Worm (Caenorhabditis elegans) whole organism, L3 larva: Measurements from ENCODE around the gene hog-1.

Experiments used
- R02D3.7 ChIP-seq: fragments of 150-350 bp; optimal IDR thresholded peaks from 2 replicates; lab custom pipeline; 2014; ENCODE audit warnings: missing biosample characterization, missing genetic modification characterization
- ZK546.5 ChIP-seq: sonication (generic microtip); optimal IDR thresholded peaks from 2 replicates; lab custom pipeline; 2017; ENCODE audit warnings: missing biosample characterization, missing genetic modification characterization
- aly-2 ChIP-seq: fragments of 150-350 bp; optimal IDR thresholded peaks from 2 replicates; lab custom pipeline; 2014; ENCODE audit warnings: missing biosample characterization, missing genetic modification characterization
- ama-1 ChIP-seq: fragments of 150-350 bp; optimal IDR thresholded peaks from 2 replicates; lab custom pipeline; 2018
- ceh-16 ChIP-seq: sonication (generic microtip); optimal IDR thresholded peaks from 2 replicates; lab custom pipeline; 2017; ENCODE audit warnings: missing biosample characterization, missing genetic modification characterization
- ceh-28 ChIP-seq: fragments of 150-350 bp; optimal IDR thresholded peaks from 2 replicates; lab custom pipeline; 2014; ENCODE audit warnings: missing biosample characterization, missing genetic modification reagents, missing genetic modification characterization
- ceh-82 ChIP-seq: fragments of 150-350 bp; optimal IDR thresholded peaks from 2 replicates; lab custom pipeline; 2014; ENCODE audit warnings: missing biosample characterization, missing genetic modification characterization
- ceh-9 ChIP-seq: sonication (generic microtip); optimal IDR thresholded peaks from 2 replicates; lab custom pipeline; 2018; ENCODE audit warnings: missing biosample characterization, missing genetic modification characterization
- daf-12 ChIP-seq: fragments of 150-350 bp; optimal IDR thresholded peaks from 2 replicates; lab custom pipeline; 2014; ENCODE audit warnings: missing biosample characterization, missing genetic modification reagents, missing genetic modification characterization
- egl-27 ChIP-seq: sonication (generic microtip); optimal IDR thresholded peaks from 4 replicates; lab custom pipeline; 2017; ENCODE audit warnings: missing biosample characterization, missing genetic modification reagents, missing genetic modification characterization
- elt-1 ChIP-seq: fragments of 150-350 bp; optimal IDR thresholded peaks from 2 replicates; lab custom pipeline; 2014; ENCODE audit warnings: missing biosample characterization, missing genetic modification characterization
- elt-2 ChIP-seq: sonication (generic microtip); optimal IDR thresholded peaks from 2 replicates; lab custom pipeline; 2016; ENCODE audit warnings: missing genetic modification reagents, mild to moderate bottlenecking, missing genetic modification characterization, missing compliant biosample characterization
- fkh-10 ChIP-seq: sonication (generic microtip); optimal IDR thresholded peaks from 2 replicates; lab custom pipeline; 2017; ENCODE audit warnings: missing biosample characterization, missing genetic modification reagents, missing genetic modification characterization
- fkh-2 ChIP-seq: fragments of 150-350 bp; optimal IDR thresholded peaks from 2 replicates; lab custom pipeline; 2014; ENCODE audit warnings: missing biosample characterization, missing genetic modification reagents, missing genetic modification characterization
- fos-1 ChIP-seq: fragments of 150-350 bp; optimal IDR thresholded peaks from 2 replicates; lab custom pipeline; 2014; ENCODE audit warnings: missing biosample characterization, missing genetic modification characterization
- hmg-11 ChIP-seq: sonication (generic microtip); optimal IDR thresholded peaks from 2 replicates; lab custom pipeline; 2016; ENCODE audit warnings: missing genetic modification characterization, missing compliant biosample characterization
- lin-15B ChIP-seq: fragments of 150-350 bp; optimal IDR thresholded peaks from 2 replicates; lab custom pipeline; 2014; ENCODE audit warnings: missing biosample characterization, missing genetic modification characterization
- lin-39 ChIP-seq: fragments of 150-350 bp; optimal IDR thresholded peaks from 2 replicates; lab custom pipeline; 2018; ENCODE audit warnings: missing biosample characterization, missing genetic modification reagents, missing genetic modification characterization
- lsy-12 ChIP-seq: sonication (generic microtip); optimal IDR thresholded peaks from 2 replicates; lab custom pipeline; 2016; ENCODE audit warnings: mild to moderate bottlenecking, missing genetic modification characterization, missing compliant biosample characterization
- mdl-1 ChIP-seq: fragments of 150-350 bp; optimal IDR thresholded peaks from 2 replicates; lab custom pipeline; 2014; ENCODE audit warnings: missing biosample characterization, missing genetic modification characterization
- mml-1 ChIP-seq: fragments of 150-350 bp; sonication (generic microtip); optimal IDR thresholded peaks from 3 replicates; lab custom pipeline; 2014; ENCODE audit warnings: missing biosample characterization, missing genetic modification characterization
- nfya-1 ChIP-seq: sonication (generic microtip); optimal IDR thresholded peaks from 2 replicates; lab custom pipeline; 2017; ENCODE audit warnings: missing genetic modification characterization, mild to moderate bottlenecking, missing compliant biosample characterization, antibody characterized with exemption, moderate library complexity; ENCODE audit not compliant: insufficient read depth
- nhr-11 ChIP-seq: fragments of 150-350 bp; optimal IDR thresholded peaks from 2 replicates; lab custom pipeline; 2014; ENCODE audit warnings: missing biosample characterization, missing genetic modification characterization
- nhr-12 ChIP-seq: fragments of 150-350 bp; optimal IDR thresholded peaks from 2 replicates; lab custom pipeline; 2014; ENCODE audit warnings: missing biosample characterization, missing genetic modification characterization
- nhr-23 ChIP-seq: fragments of 150-350 bp; optimal IDR thresholded peaks from 2 replicates; lab custom pipeline; 2014; ENCODE audit warnings: missing biosample characterization, missing genetic modification reagents, missing genetic modification characterization
- nhr-237 ChIP-seq: fragments of 150-350 bp; optimal IDR thresholded peaks from 2 replicates; lab custom pipeline; 2014; ENCODE audit warnings: missing biosample characterization, missing genetic modification characterization
- nhr-43 ChIP-seq: sonication (generic microtip); optimal IDR thresholded peaks from 2 replicates; lab custom pipeline; 2016; ENCODE audit warnings: mild to moderate bottlenecking, missing genetic modification characterization, missing compliant biosample characterization; ENCODE audit not compliant: poor library complexity, severe bottlenecking
- nhr-76 ChIP-seq: fragments of 150-350 bp; sonication (generic microtip); optimal IDR thresholded peaks from 5 replicates; lab custom pipeline; 2014; ENCODE audit warnings: missing biosample characterization, missing genetic modification characterization
- pha-4 ChIP-seq: fragments of 150-350 bp; optimal IDR thresholded peaks from 2 replicates; lab custom pipeline; 2014; ENCODE audit warnings: missing biosample characterization, missing genetic modification reagents, missing genetic modification characterization
- sea-2 ChIP-seq: fragments of 150-350 bp; sonication (generic microtip); optimal IDR thresholded peaks from 4 replicates; lab custom pipeline; 2014; ENCODE audit warnings: missing biosample characterization, missing genetic modification reagents, missing genetic modification characterization
- snpc-4 ChIP-seq: fragments of 150-350 bp; optimal IDR thresholded peaks from 2 replicates; lab custom pipeline; 2014; ENCODE audit warnings: missing biosample characterization, missing genetic modification characterization
- tbx-2 ChIP-seq: sonication (generic microtip); optimal IDR thresholded peaks from 2 replicates; lab custom pipeline; 2016; ENCODE audit warnings: mild to moderate bottlenecking, missing genetic modification characterization, missing compliant biosample characterization
- unc-39 ChIP-seq: sonication (generic microtip); optimal IDR thresholded peaks from 4 replicates; lab custom pipeline; 2017; ENCODE audit warnings: missing biosample characterization, missing genetic modification characterization
- ztf-11 ChIP-seq: fragments of 150-350 bp; optimal IDR thresholded peaks from 2 replicates; lab custom pipeline; 2014; ENCODE audit warnings: missing biosample characterization, missing genetic modification characterization
- ztf-4 ChIP-seq: fragments of 150-350 bp; optimal IDR thresholded peaks from 2 replicates; lab custom pipeline; 2014; ENCODE audit warnings: missing biosample characterization, missing genetic modification characterization

hog-1 gene

ce11 chrX:5868030-5868429 is 14.0 kb upstream of the hog-1 start:
- no peak for TF ChIP-seq ceh-16 (tag; lab: Kevin White, UChicago)
- peak; percentile 26 for TF ChIP-seq lin-39 (tag; lab: Kevin White, UChicago)
- peak; percentile 11 for TF ChIP-seq hmg-11 (tag; lab: Kevin White, UChicago)
- TF ChIP-seq ceh-82 (tag; lab: Kevin White, UChicago), result no peak
- TF ChIP-seq nfya-1 (tag; lab: Kevin White, UChicago), result peak; percentile 40

ce11 chrX:5862408-5862807 is 8.3 kb upstream of the hog-1 start, which contains the start of gene ctbp-1:
Gene ctbp-1 (plus strand): TSS chrX:5862708.
- TF ChIP-seq nhr-237 (tag; lab: Kevin White, UChicago) (no peak), snpc-4 (tag; lab: Kevin White, UChicago) (no peak), ztf-4 (tag; lab: Kevin White, UChicago) (no peak), ceh-82 (tag; lab: Kevin White, UChicago) (no peak), fos-1 (tag; lab: Kevin White, UChicago) (no peak), ama-1 (no peak), R02D3.7 (tag; lab: Kevin White, UChicago) (no peak), mml-1 (tag; lab: Kevin White, UChicago) (no peak), nfya-1 (tag; lab: Kevin White, UChicago) (no peak), fkh-2 (tag; lab: Kevin White, UChicago) (no peak), lin-15B (no peak), ceh-16 (tag; lab: Kevin White, UChicago) (no peak), aly-2 (no peak), ceh-28 (no peak), nhr-43 (no peak), unc-39 (tag; lab: Kevin White, UChicago) (no peak), nhr-76 (tag; lab: Kevin White, UChicago) (no peak), daf-12 (no peak)

ce11 chrX:5859161-5859560 is 5.1 kb upstream of the hog-1 start:
- no peak for TF ChIP-seq nhr-237 (tag; lab: Kevin White, UChicago)
- TF ChIP-seq fkh-10 (GFP tag; lab: Kevin White, UChicago), result peak; percentile 32
- TF ChIP-seq lin-39 (tag; lab: Kevin White, UChicago), result no peak

ce11 chrX:5854452-5855234 is 580 bp upstream of the hog-1 start:
- no peak for TF ChIP-seq ceh-9 (tag; lab: Kevin White, UChicago)
- no peak for TF ChIP-seq nhr-12 (tag; lab: Kevin White, UChicago)
- TF ChIP-seq ceh-16 (tag; lab: Kevin White, UChicago), result no peak
- no peak for TF ChIP-seq lsy-12 (tag; lab: Kevin White, UChicago)
- TF ChIP-seq sea-2 (GFP tag; lab: Kevin White, UChicago), result no peak
- no peak for TF ChIP-seq ceh-28
- no peak for TF ChIP-seq nhr-43
- TF ChIP-seq hmg-11 (tag; lab: Kevin White, UChicago), result no peak
- no peak for TF ChIP-seq nhr-11 (tag; lab: Kevin White, UChicago)

ce11 chrX:5852113-5852512 is 1.9 kb downstream of the hog-1 start:
- TF ChIP-seq elt-2 (tag; lab: Kevin White, UChicago), result no peak
- peak; percentile 23 for TF ChIP-seq nhr-23 (tag; lab: Kevin White, UChicago)

- TF ChIP-seq pha-4 (no peak), snpc-4 (tag; lab: Kevin White, UChicago) (peak; percentile 33)
These were observed 3.6 kb downstream of the hog-1 start for ce11 chrX:5850472-5850871.

- TF ChIP-seq lin-39 (tag; lab: Kevin White, UChicago), result peak; percentile 5
- TF ChIP-seq hmg-11 (tag; lab: Kevin White, UChicago), result peak; percentile 4
- TF ChIP-seq tbx-2 (tag; lab: Kevin White, UChicago), result peak; percentile 12
- TF ChIP-seq ZK546.5 (tag; lab: Kevin White, UChicago), result no peak
- no peak for TF ChIP-seq egl-27
- peak; percentile 39 for TF ChIP-seq nhr-43
- peak; percentile 51 for TF ChIP-seq nhr-23 (tag; lab: Kevin White, UChicago)
- no peak for TF ChIP-seq unc-39 (tag; lab: Kevin White, UChicago)
- TF ChIP-seq nfya-1 (tag; lab: Kevin White, UChicago), result no peak
- TF ChIP-seq ceh-82 (tag; lab: Kevin White, UChicago), result no peak
- TF ChIP-seq fkh-2 (tag; lab: Kevin White, UChicago), result no peak
- no peak for TF ChIP-seq ztf-11
- TF ChIP-seq snpc-4 (tag; lab: Kevin White, UChicago), result no peak
- no peak for TF ChIP-seq lsy-12 (tag; lab: Kevin White, UChicago)
- no peak for TF ChIP-seq mdl-1 (tag; lab: Kevin White, UChicago)
- TF ChIP-seq mml-1 (tag; lab: Kevin White, UChicago), result no peak
- TF ChIP-seq elt-1 (tag; lab: Kevin White, UChicago), result no peak
These were observed 5.4 kb downstream of the hog-1 start, which contains the start of gene atat-2 for ce11 chrX:5848703-5849102. Gene atat-2 (plus strand): TSS chrX:5849100.
